Fruit fly (Drosophila melanogaster) whole organism, embryonic: ENCODE data around the gene CG14221.

ENCODE experiments used
- Adf1 ChIP-seq: fragments of 200-800 bp; sonication (Bioruptor generic); IDR thresholded peaks from 2 replicates; pipeline ENCODE4 v1.3.6; 2022; ENCODE audit warnings: missing biosample characterization, missing genetic modification characterization
- Awh ChIP-seq: fragments of 200-800 bp; sonication (Bioruptor generic); IDR thresholded peaks from 2 replicates; pipeline ENCODE4, ENCODE4 v1.3.6; 2022; ENCODE audit warnings: missing biosample characterization, missing genetic modification characterization
- CG10209 ChIP-seq: fragments of 200-800 bp; sonication (Bioruptor generic); optimal IDR thresholded peaks from 3 replicates; lab custom pipeline; 2017; ENCODE audit warnings: missing biosample characterization, mild to moderate bottlenecking, missing genetic modification characterization, missing genetic modification reagents
- CG10462 ChIP-seq: fragments of 200-800 bp; sonication (Bioruptor generic); optimal IDR thresholded peaks from 2 replicates; lab custom pipeline; 2016; ENCODE audit warnings: missing biosample characterization, missing genetic modification characterization
- CG10565 ChIP-seq: fragments of 200-800 bp; sonication (Bioruptor generic); optimal IDR thresholded peaks from 3 replicates; lab custom pipeline; 2016; ENCODE audit warnings: missing biosample characterization, mild to moderate bottlenecking, missing genetic modification characterization
- CG11398 ChIP-seq: fragments of 200-800 bp; sonication (Bioruptor generic); optimal IDR thresholded peaks from 2 replicates; lab custom pipeline; 2016; ENCODE audit warnings: missing biosample characterization, missing genetic modification characterization
- CG12155 ChIP-seq: fragments of 200-800 bp; sonication (Bioruptor generic); optimal IDR thresholded peaks from 3 replicates; lab custom pipeline; 2016; ENCODE audit warnings: missing biosample characterization, missing genetic modification characterization
- CG12236 ChIP-seq: fragments of 200-800 bp; sonication (Bioruptor generic); optimal IDR thresholded peaks from 2 replicates; lab custom pipeline; 2016; ENCODE audit warnings: missing biosample characterization, missing genetic modification characterization
- CG13123 ChIP-seq: fragments of 200-800 bp; sonication (Bioruptor generic); optimal IDR thresholded peaks from 2 replicates; lab custom pipeline; 2016; ENCODE audit warnings: missing biosample characterization, missing genetic modification characterization
- CG13296 ChIP-seq: fragments of 200-800 bp; sonication (Bioruptor generic); optimal IDR thresholded peaks from 3 replicates; lab custom pipeline; 2018; ENCODE audit warnings: missing biosample characterization, mild to moderate bottlenecking, missing genetic modification characterization
- CG14667 ChIP-seq: fragments of 200-800 bp; sonication (Bioruptor generic); IDR thresholded peaks from 2 replicates; pipeline ENCODE4 v1.3.6; 2022; ENCODE audit warnings: missing biosample characterization, missing genetic modification characterization
- CG17359 ChIP-seq: fragments of 200-800 bp; sonication (Bioruptor generic); optimal IDR thresholded peaks from 3 replicates; lab custom pipeline; 2018; ENCODE audit warnings: missing biosample characterization, mild to moderate bottlenecking, missing genetic modification characterization, moderate library complexity
- CG2889 ChIP-seq: fragments of 200-800 bp; sonication (Bioruptor generic); IDR thresholded peaks from 3 replicates; pipeline ENCODE4 v1.3.6; 2022; ENCODE audit warnings: missing biosample characterization, missing genetic modification characterization
- CG3163 ChIP-seq: fragments of 200-800 bp; sonication (Bioruptor generic); optimal IDR thresholded peaks from 3 replicates; lab custom pipeline; 2016; ENCODE audit warnings: missing biosample characterization, missing genetic modification characterization
- CG33557 ChIP-seq: fragments of 200-800 bp; sonication (Bioruptor generic); optimal IDR thresholded peaks from 2 replicates; lab custom pipeline; 2019; ENCODE audit warnings: missing biosample characterization, mild to moderate bottlenecking, missing genetic modification characterization, moderate library complexity
- CG4854 ChIP-seq: fragments of 200-800 bp; sonication (Bioruptor generic); optimal IDR thresholded peaks from 2 replicates; lab custom pipeline; 2016; ENCODE audit warnings: missing biosample characterization, missing genetic modification characterization, inconsistent platforms
- CG6654 ChIP-seq: fragments of 200-800 bp; sonication (Bioruptor generic); optimal IDR thresholded peaks from 2 replicates; lab custom pipeline; 2017; ENCODE audit warnings: missing biosample characterization, mild to moderate bottlenecking, missing genetic modification characterization
- CG6689 ChIP-seq: fragments of 200-800 bp; sonication (Bioruptor generic); IDR thresholded peaks from 2 replicates; pipeline ENCODE4 v1.3.6; 2022; ENCODE audit warnings: missing biosample characterization, missing genetic modification characterization
- CG6854 ChIP-seq: fragments of 200-800 bp; sonication (Bioruptor generic); optimal IDR thresholded peaks from 3 replicates; lab custom pipeline; 2017; ENCODE audit warnings: missing biosample characterization, mild to moderate bottlenecking, missing genetic modification characterization
- CG7556 ChIP-seq: fragments of 200-800 bp; sonication (Bioruptor generic); optimal IDR thresholded peaks from 2 replicates; lab custom pipeline; 2017; ENCODE audit warnings: missing biosample characterization, mild to moderate bottlenecking, missing genetic modification characterization
- CG7839 ChIP-seq: fragments of 200-800 bp; sonication (Bioruptor generic); optimal IDR thresholded peaks from 3 replicates; lab custom pipeline; 2018; ENCODE audit warnings: missing biosample characterization, mild to moderate bottlenecking, missing genetic modification characterization, moderate library complexity
- CG9215 ChIP-seq: fragments of 200-800 bp; sonication (Bioruptor generic); IDR thresholded peaks from 2 replicates; pipeline ENCODE4 v1.3.6; 2022; ENCODE audit warnings: missing biosample characterization, missing genetic modification characterization
- CG9817 ChIP-seq: fragments of 200-800 bp; sonication (Bioruptor generic); optimal IDR thresholded peaks from 2 replicates; lab custom pipeline; 2018; ENCODE audit warnings: missing biosample characterization, mild to moderate bottlenecking, missing genetic modification characterization, moderate library complexity
- Camta ChIP-seq: fragments of 200-800 bp; sonication (Bioruptor generic); optimal IDR thresholded peaks from 2 replicates; lab custom pipeline; 2016; ENCODE audit warnings: missing biosample characterization, missing genetic modification characterization
- ERR ChIP-seq: fragments of 200-800 bp; sonication (Bioruptor generic); optimal IDR thresholded peaks from 2 replicates; lab custom pipeline; 2016; ENCODE audit warnings: missing biosample characterization, missing genetic modification characterization
- HmgZ ChIP-seq: fragments of 200-800 bp; sonication (Bioruptor generic); optimal IDR thresholded peaks from 2 replicates; lab custom pipeline; 2018; ENCODE audit warnings: missing biosample characterization, mild to moderate bottlenecking, missing genetic modification characterization
- Hr51 ChIP-seq, 2 experiments: fragments of 200-800 bp; sonication (Bioruptor generic); optimal IDR thresholded peaks; 2 replicates in 1 of 2; 3 replicates in 1 of 2; lab custom pipeline; 2016 to 2018; ENCODE audit warnings: missing biosample characterization in 2 of 2, missing genetic modification characterization in 2 of 2, mild to moderate bottlenecking in 1 of 2, moderate library complexity in 1 of 2
- Jarid2 ChIP-seq: fragments of 200-800 bp; sonication (Bioruptor generic); optimal IDR thresholded peaks from 3 replicates; lab custom pipeline; 2017; ENCODE audit warnings: mild to moderate bottlenecking, missing biosample characterization, missing genetic modification reagents, missing genetic modification characterization
- MBD-R2 ChIP-seq: fragments of 200-800 bp; sonication (Bioruptor generic); IDR thresholded peaks from 2 replicates; pipeline ENCODE4 v1.3.6; 2022; ENCODE audit warnings: missing biosample characterization, missing genetic modification characterization
- NfI ChIP-seq: fragments of 200-800 bp; sonication (Bioruptor generic); optimal IDR thresholded peaks from 3 replicates; lab custom pipeline; 2018; ENCODE audit warnings: missing biosample characterization, mild to moderate bottlenecking, missing genetic modification characterization, moderate library complexity
- Ravus ChIP-seq: fragments of 200-800 bp; sonication (Bioruptor generic); IDR thresholded peaks from 2 replicates; pipeline ENCODE4 v1.3.6; 2022; ENCODE audit warnings: missing biosample characterization, missing genetic modification characterization
- Rfx ChIP-seq: fragments of 200-800 bp; sonication (Bioruptor generic); IDR thresholded peaks from 2 replicates; pipeline ENCODE4 v1.3.6; 2022; ENCODE audit warnings: missing biosample characterization, missing genetic modification characterization
- ap ChIP-seq: fragments of 200-800 bp; sonication (Bioruptor generic); IDR thresholded peaks from 2 replicates; pipeline ENCODE4 v1.3.6; 2022; ENCODE audit warnings: missing biosample characterization, missing genetic modification characterization
- az2 ChIP-seq: fragments of 200-800 bp; sonication (Bioruptor generic); optimal IDR thresholded peaks from 3 replicates; lab custom pipeline; 2016; ENCODE audit warnings: missing biosample characterization, missing genetic modification characterization
- bcd ChIP-seq: fragments of 200-800 bp; sonication (Bioruptor generic); optimal IDR thresholded peaks from 2 replicates; lab custom pipeline; 2017; ENCODE audit warnings: missing biosample characterization, mild to moderate bottlenecking, missing genetic modification characterization
- dmrt99B ChIP-seq: fragments of 200-800 bp; sonication (Bioruptor generic); optimal IDR thresholded peaks from 2 replicates; lab custom pipeline; 2018; ENCODE audit warnings: missing biosample characterization, mild to moderate bottlenecking, missing genetic modification characterization, moderate library complexity
- exex ChIP-seq: fragments of 200-800 bp; sonication (Bioruptor generic); optimal IDR thresholded peaks from 4 replicates; lab custom pipeline; 2018; ENCODE audit warnings: missing biosample characterization, mild to moderate bottlenecking, missing genetic modification characterization, moderate library complexity
- grau ChIP-seq: fragments of 200-800 bp; optimal IDR thresholded peaks from 3 replicates; lab custom pipeline; 2019; ENCODE audit warnings: missing biosample characterization, mild to moderate bottlenecking, missing genetic modification characterization, moderate library complexity
- gsb ChIP-seq: fragments of 200-800 bp; sonication (Bioruptor generic); IDR thresholded peaks from 2 replicates; pipeline ENCODE4 v1.3.6; 2022; ENCODE audit warnings: missing biosample characterization, missing genetic modification characterization
- h ChIP-seq: fragments of >200 bp; optimal IDR thresholded peaks from 2 replicates; lab custom pipeline; 2017
- lola ChIP-seq, 3 experiments: fragments of >200 bp in 2 of 3; fragments of 200-800 bp in 1 of 3; sonication (Bioruptor generic) in 1 of 3; optimal IDR thresholded peaks; 2 replicates each; lab custom pipeline; 2017 to 2019; ENCODE audit warnings: missing biosample characterization in 3 of 3, missing genetic modification characterization in 3 of 3, mild to moderate bottlenecking in 1 of 3, moderate library complexity in 1 of 3
- p53 ChIP-seq: fragments of 200-800 bp; sonication (Bioruptor generic); optimal IDR thresholded peaks from 2 replicates; lab custom pipeline; 2016; ENCODE audit warnings: missing biosample characterization, missing genetic modification characterization
- phol ChIP-seq: fragments of 200-800 bp; sonication (Bioruptor generic); optimal IDR thresholded peaks from 3 replicates; lab custom pipeline; 2018; ENCODE audit warnings: missing biosample characterization, mild to moderate bottlenecking, missing genetic modification characterization, moderate library complexity
- sisA ChIP-seq: fragments of 200-800 bp; sonication (Bioruptor generic); IDR thresholded peaks from 2 replicates; pipeline ENCODE4 v1.3.6; 2022; ENCODE audit warnings: missing biosample characterization, missing genetic modification characterization
- sob ChIP-seq: fragments of 200-800 bp; sonication (Bioruptor generic); IDR thresholded peaks from 2 replicates; pipeline ENCODE4 v1.3.6; 2022; ENCODE audit warnings: missing biosample characterization, missing genetic modification characterization
- stwl ChIP-seq: fragments of 200-800 bp; sonication (Bioruptor generic); optimal IDR thresholded peaks from 3 replicates; lab custom pipeline; 2018; ENCODE audit warnings: missing biosample characterization, mild to moderate bottlenecking, missing genetic modification characterization, moderate library complexity
- tgo ChIP-seq: fragments of 200-800 bp; sonication (Bioruptor generic); IDR thresholded peaks from 3 replicates; pipeline ENCODE4 v1.3.6; 2022; ENCODE audit warnings: missing biosample characterization, missing genetic modification characterization
- tll ChIP-seq, 2 experiments: fragments of 200-800 bp in 1 of 2; fragments of >200 bp in 1 of 2; sonication (Bioruptor generic) in 1 of 2; optimal IDR thresholded peaks; 2 replicates each; lab custom pipeline; 2017 to 2019; ENCODE audit warnings: missing biosample characterization in 2 of 2, missing genetic modification characterization in 2 of 2, mild to moderate bottlenecking in 1 of 2, moderate library complexity in 1 of 2
- toy ChIP-seq: fragments of 200-800 bp; sonication (Bioruptor generic); IDR thresholded peaks from 2 replicates; pipeline ENCODE4 v1.3.6; 2022; ENCODE audit warnings: missing biosample characterization, missing genetic modification characterization
- tx ChIP-seq: fragments of 200-800 bp; sonication (Bioruptor generic); optimal IDR thresholded peaks from 2 replicates; lab custom pipeline; 2016; ENCODE audit warnings: missing biosample characterization, missing genetic modification characterization
- zfh1 ChIP-seq: fragments of 200-800 bp; sonication (Bioruptor generic); IDR thresholded peaks from 3 replicates; pipeline ENCODE4 v1.3.6; 2022; ENCODE audit warnings: missing biosample characterization, missing genetic modification characterization

Gene CG14221

DNA sequence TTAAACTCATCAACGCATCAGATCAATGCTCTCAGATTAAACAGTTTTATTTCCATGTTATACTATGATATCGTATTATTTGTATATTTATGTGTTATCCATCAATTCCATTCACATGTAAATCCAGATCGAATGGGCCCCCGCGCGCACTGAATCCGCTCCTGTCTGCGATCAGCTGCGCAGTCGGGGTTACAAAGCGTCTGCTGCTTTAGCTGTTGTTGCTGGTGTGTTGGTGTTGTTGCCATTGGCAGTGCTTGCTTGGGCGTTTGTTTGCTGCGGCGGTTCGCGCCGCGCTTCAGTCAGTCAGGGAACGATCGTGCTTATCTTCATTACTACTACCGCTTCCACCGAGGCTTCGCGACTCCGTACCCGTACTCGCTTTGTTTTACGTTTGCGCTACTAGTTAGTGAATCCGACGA lies 46.0 kb upstream of the CG14221 start, which contains the start of gene Zw (continued):
- TF ChIP-seq CG6854 (GFP tag; lab: Kevin White, UChicago) = no peak
- peak in 1 of 3 experiments; percentile 22 for TF ChIP-seq lola (GFP tag; optimal IDR thresholded peaks at IDR 0.05; lab: Kevin White, UChicago)
- TF ChIP-seq CG2889 (GFP tag; lab: Robert Waterston, UW) = 0 out of 3 replicates have a peak, but pooled peaks have one; percentile 29
- peak; percentile 62; the same call in 2 of the 3 replicates for TF ChIP-seq zfh1
- TF ChIP-seq tgo = peak; percentile 67
- TF ChIP-seq sob = peak; percentile 67
- TF ChIP-seq p53 = no peak
- TF ChIP-seq Rfx (GFP tag; lab: Robert Waterston, UW) = peak; percentile 87
- peak; percentile 7 for TF ChIP-seq exex (tag; lab: Kevin White, UChicago)
- TF ChIP-seq Awh (GFP tag; lab: Robert Waterston, UW) = no peak
- TF ChIP-seq CG13123 (GFP tag; lab: Kevin White, UChicago) = no peak
- TF ChIP-seq stwl (tag; lab: Kevin White, UChicago) = no peak
- no peak for TF ChIP-seq CG10462
- TF ChIP-seq CG12155 = peak; percentile 19
- TF ChIP-seq phol = peak; percentile 34
- no peak for TF ChIP-seq Camta
- peak; percentile 61 for TF ChIP-seq CG9215 (GFP tag; lab: Robert Waterston, UW)
- TF ChIP-seq sisA = peak; percentile 71
- TF ChIP-seq gsb (GFP tag; lab: Robert Waterston, UW) = peak; percentile 21; the same call in 1 of the 2 replicates
- TF ChIP-seq CG3163 (GFP tag; lab: Kevin White, UChicago) = no peak
- no peak for TF ChIP-seq CG10565 (GFP tag; lab: Kevin White, UChicago)
- TF ChIP-seq toy = no peak
- peak; percentile 2 to 3 for TF ChIP-seq Hr51 (GFP tag; optimal IDR thresholded peaks at IDR 0.05; lab: Kevin White, UChicago)
- TF ChIP-seq az2 = peak; percentile 45
- no peak for TF ChIP-seq Ravus (GFP tag; lab: Robert Waterston, UW)
- TF ChIP-seq dmrt99B (tag; lab: Kevin White, UChicago) = peak; percentile 40
- peak; percentile 29 for TF ChIP-seq CG33557 (GFP tag; lab: Kevin White, UChicago)
- no peak for TF ChIP-seq CG12236 (GFP tag; lab: Kevin White, UChicago)
- TF ChIP-seq ap (GFP tag; lab: Robert Waterston, UW) = no peak
- TF ChIP-seq CG6654 (GFP tag; lab: Kevin White, UChicago) = no peak
- no peak for TF ChIP-seq tll (GFP tag; optimal IDR thresholded peaks at IDR 0.05; lab: Kevin White, UChicago)
- peak; percentile 83 for TF ChIP-seq Adf1 (GFP tag; lab: Robert Waterston, UW)
- TF ChIP-seq Jarid2 (GFP tag; lab: Kevin White, UChicago) = no peak
- TF ChIP-seq HmgZ (tag; lab: Kevin White, UChicago) = peak; percentile 62
- no peak for TF ChIP-seq CG11398
- peak; percentile 38; the same call in 1 of the 2 replicates for TF ChIP-seq MBD-R2 (GFP tag; lab: Robert Waterston, UW)
- TF ChIP-seq bcd (GFP tag; lab: Kevin White, UChicago) = peak; percentile 47
- no peak for TF ChIP-seq h
- no peak for TF ChIP-seq CG4854 (GFP tag; lab: Kevin White, UChicago)
- peak; percentile 28 for TF ChIP-seq CG13296 (GFP tag; lab: Kevin White, UChicago)
- TF ChIP-seq NfI (GFP tag; lab: Kevin White, UChicago) = peak; percentile 52
- TF ChIP-seq CG17359 (tag; lab: Kevin White, UChicago) = peak; percentile 31
- TF ChIP-seq CG7839 = peak; percentile 66
- no peak for TF ChIP-seq tx
- TF ChIP-seq grau (tag; lab: Kevin White, UChicago) = peak; percentile 45
- TF ChIP-seq CG10209 = no peak
- no peak for TF ChIP-seq ERR (GFP tag; lab: Kevin White, UChicago)
- TF ChIP-seq CG14667 (GFP tag; lab: Robert Waterston, UW) = peak; percentile 62
- no peak for TF ChIP-seq CG7556 (GFP tag; lab: Kevin White, UChicago)
- TF ChIP-seq CG9817 (tag; lab: Kevin White, UChicago) = peak; percentile 50
- peak; percentile 49; the same call in 1 of the 2 replicates for TF ChIP-seq CG6689
